Worm (Caenorhabditis elegans) whole organism, early embryonic: ENCODE measurements around the gene msi-1.

Experiments used
- B0310.2 ChIP-seq: sonication (generic microtip); optimal IDR thresholded peaks from 2 replicates; lab custom pipeline; 2016; ENCODE audit warnings: mild to moderate bottlenecking, missing genetic modification characterization, missing compliant biosample characterization
- F13C5.2 ChIP-seq: sonication (generic microtip); optimal IDR thresholded peaks from 2 replicates; lab custom pipeline; 2017; ENCODE audit warnings: mild to moderate bottlenecking, missing genetic modification characterization, inconsistent platforms, missing compliant biosample characterization
- aly-1 ChIP-seq: sonication (generic microtip); optimal IDR thresholded peaks from 2 replicates; lab custom pipeline; 2016; ENCODE audit warnings: missing genetic modification characterization, missing compliant biosample characterization
- ama-1 ChIP-seq: fragments of 150-350 bp; optimal IDR thresholded peaks from 2 replicates; lab custom pipeline; 2014
- ceh-13 ChIP-seq: fragments of 200-800 bp; sonication (Bioruptor generic); optimal IDR thresholded peaks from 2 replicates; lab custom pipeline; 2018; ENCODE audit warnings: mild to moderate bottlenecking, missing genetic modification characterization, missing compliant biosample characterization
- ceh-36 ChIP-seq: sonication (generic microtip); optimal IDR thresholded peaks from 2 replicates; lab custom pipeline; 2016; ENCODE audit warnings: missing genetic modification characterization, inconsistent platforms, missing compliant biosample characterization
- ets-7 ChIP-seq: sonication (generic microtip); optimal IDR thresholded peaks from 2 replicates; lab custom pipeline; 2016; ENCODE audit warnings: missing genotype, missing genetic modification characterization, missing compliant biosample characterization
- flt-1 ChIP-seq: fragments of 200-800 bp; sonication (Bioruptor generic); IDR thresholded peaks from 2 replicates; pipeline ENCODE4 v1.3.6; 2022; ENCODE audit warnings: missing genetic modification characterization, missing compliant biosample characterization
- hmbx-1 ChIP-seq: sonication (generic microtip); optimal IDR thresholded peaks from 2 replicates; lab custom pipeline; 2016; ENCODE audit warnings: mild to moderate bottlenecking, missing genetic modification characterization, missing compliant biosample characterization
- hmg-4 ChIP-seq: fragments of 200-800 bp; sonication (Bioruptor generic); optimal IDR thresholded peaks from 2 replicates; lab custom pipeline; 2018; ENCODE audit warnings: mild to moderate bottlenecking, missing genetic modification characterization, missing compliant biosample characterization
- hnd-1 ChIP-seq: sonication (generic microtip); optimal IDR thresholded peaks from 2 replicates; lab custom pipeline; 2016; ENCODE audit warnings: missing genetic modification characterization, missing compliant biosample characterization
- pes-1 ChIP-seq: fragments of 200-800 bp; sonication (Bioruptor generic); IDR thresholded peaks from 2 replicates; pipeline ENCODE4 v1.3.6; 2022; ENCODE audit warnings: missing genetic modification reagents, missing genetic modification characterization, missing compliant biosample characterization
- scrt-1 ChIP-seq: fragments of 200-800 bp; sonication (Bioruptor generic); IDR thresholded peaks from 2 replicates; pipeline ENCODE4 v1.3.6; 2022; ENCODE audit warnings: missing genetic modification characterization, missing compliant biosample characterization
- sea-1 ChIP-seq: fragments of 200-800 bp; sonication (Bioruptor generic); conservative IDR thresholded peaks from 2 replicates; pipeline ENCODE4 v1.3.6; 2022; ENCODE audit warnings: missing genetic modification characterization, missing compliant biosample characterization
- tbx-11 ChIP-seq: fragments of 200-800 bp; sonication (Bioruptor generic); IDR thresholded peaks from 2 replicates; pipeline ENCODE4 v1.3.6; 2022; ENCODE audit warnings: missing genetic modification characterization, missing compliant biosample characterization
- tbx-37 ChIP-seq: fragments of 200-800 bp; sonication (Bioruptor generic); conservative IDR thresholded peaks from 2 replicates; pipeline ENCODE4 v1.3.6; 2022; ENCODE audit warnings: missing genetic modification reagents, missing genetic modification characterization, missing compliant biosample characterization
- tra-4 ChIP-seq: sonication (generic microtip); optimal IDR thresholded peaks from 2 replicates; lab custom pipeline; 2017; ENCODE audit warnings: missing genetic modification characterization, missing compliant biosample characterization

The msi-1 gene

ce11 chrIII:3964237-3964636 lies 12.0 kb downstream of the msi-1 start, which contains the start of gene R10E9.2:
Gene R10E9.2 (minus strand): TSS chrIII:3964337.
- TF ChIP-seq B0310.2 (tag; lab: Kevin White, UChicago) (no peak), hnd-1 (tag; lab: Kevin White, UChicago) (no peak), scrt-1 (GFP tag; lab: Robert Waterston, UW) (no peak), hmg-4 (GFP tag; lab: Kevin White, UChicago) (no peak), ama-1 (no peak), aly-1 (no peak), ceh-36 (tag; lab: Kevin White, UChicago) (no peak), hmbx-1 (no peak), ceh-13 (GFP tag; lab: Kevin White, UChicago) (no peak), tbx-37 (GFP tag; lab: Robert Waterston, UW) (no peak), F13C5.2 (no peak), flt-1 (GFP tag; lab: Robert Waterston, UW) (no peak), tbx-11 (no peak), tra-4 (tag; lab: Kevin White, UChicago) (no peak)

- TF ChIP-seq tbx-11 (no peak), ama-1 (no peak), scrt-1 (GFP tag; lab: Robert Waterston, UW) (no peak), hmbx-1 (no peak)
These were observed 16.2 kb downstream of the msi-1 start, which contains the start of gene R10E9.3 for ce11 chrIII:3959987-3960386. Gene R10E9.3 (plus strand): TSS chrIII:3960221.

ce11 chrIII:3959206-3959605 lies 17.0 kb downstream of the msi-1 start:
- no peak for TF ChIP-seq ceh-36 (tag; lab: Kevin White, UChicago)
- TF ChIP-seq aly-1 = no peak
- TF ChIP-seq pes-1 = no peak
- no peak for TF ChIP-seq hmbx-1

ce11 chrIII:3957850-3958249 lies 18.3 kb downstream of the msi-1 start:
- no peak for TF ChIP-seq tbx-37 (GFP tag; lab: Robert Waterston, UW)
- TF ChIP-seq sea-1 (GFP tag; lab: Robert Waterston, UW) = no peak
- no peak for TF ChIP-seq tbx-11
- TF ChIP-seq ets-7 (tag; lab: Kevin White, UChicago) = no peak
- no peak for TF ChIP-seq flt-1 (GFP tag; lab: Robert Waterston, UW)
- TF ChIP-seq tra-4 (tag; lab: Kevin White, UChicago) = no peak
- no peak for TF ChIP-seq ama-1
- TF ChIP-seq ceh-13 (GFP tag; lab: Kevin White, UChicago) = no peak
- no peak for TF ChIP-seq scrt-1 (GFP tag; lab: Robert Waterston, UW)
- no peak for TF ChIP-seq F13C5.2

- TF ChIP-seq hmbx-1 (no peak), pes-1 (no peak)
These were observed 19.0 kb downstream of the msi-1 start for ce11 chrIII:3957119-3957739.

ce11 chrIII:3956293-3956692 lies 19.9 kb downstream of the msi-1 start, which contains the start of gene F37A8.5:
Gene F37A8.5 (plus strand): TSS chrIII:3956624.
- TF ChIP-seq hmbx-1 = no peak
- TF ChIP-seq F13C5.2 = no peak
- TF ChIP-seq hnd-1 (tag; lab: Kevin White, UChicago) = no peak
- TF ChIP-seq sea-1 (GFP tag; lab: Robert Waterston, UW) = no peak
- TF ChIP-seq ets-7 (tag; lab: Kevin White, UChicago) = no peak
- TF ChIP-seq ama-1 = no peak
- TF ChIP-seq scrt-1 (GFP tag; lab: Robert Waterston, UW) = no peak
- no peak for TF ChIP-seq tbx-37 (GFP tag; lab: Robert Waterston, UW)
- TF ChIP-seq B0310.2 (tag; lab: Kevin White, UChicago) = no peak
- TF ChIP-seq tra-4 (tag; lab: Kevin White, UChicago) = no peak
- TF ChIP-seq pes-1 = no peak
- no peak for TF ChIP-seq flt-1 (GFP tag; lab: Robert Waterston, UW)
- no peak for TF ChIP-seq ceh-36 (tag; lab: Kevin White, UChicago)
- no peak for TF ChIP-seq aly-1
- no peak for TF ChIP-seq tbx-11
- no peak for TF ChIP-seq hmg-4 (GFP tag; lab: Kevin White, UChicago)
- TF ChIP-seq ceh-13 (GFP tag; lab: Kevin White, UChicago) = no peak

ce11 chrIII:3955674-3956073 lies 20.5 kb downstream of the msi-1 start:
- TF ChIP-seq tra-4 (tag; lab: Kevin White, UChicago) (no peak), ceh-13 (GFP tag; lab: Kevin White, UChicago) (no peak), sea-1 (GFP tag; lab: Robert Waterston, UW) (no peak), hmbx-1 (no peak), pes-1 (no peak), tbx-11 (no peak), flt-1 (GFP tag; lab: Robert Waterston, UW) (no peak), scrt-1 (GFP tag; lab: Robert Waterston, UW) (no peak), hmg-4 (GFP tag; lab: Kevin White, UChicago) (no peak), ceh-36 (tag; lab: Kevin White, UChicago) (no peak), ets-7 (tag; lab: Kevin White, UChicago) (no peak), F13C5.2 (no peak), tbx-37 (GFP tag; lab: Robert Waterston, UW) (no peak), ama-1 (no peak), B0310.2 (tag; lab: Kevin White, UChicago) (no peak), hnd-1 (tag; lab: Kevin White, UChicago) (no peak), aly-1 (no peak)

ce11 chrIII:3954828-3955227 lies 21.4 kb downstream of the msi-1 start:
- no peak for TF ChIP-seq ceh-36 (tag; lab: Kevin White, UChicago)
- no peak for TF ChIP-seq aly-1
- TF ChIP-seq tbx-11 = no peak
- TF ChIP-seq hnd-1 (tag; lab: Kevin White, UChicago) = no peak
- no peak for TF ChIP-seq tbx-37 (GFP tag; lab: Robert Waterston, UW)
- TF ChIP-seq ama-1 = no peak
- no peak for TF ChIP-seq hmbx-1
- no peak for TF ChIP-seq pes-1
- no peak for TF ChIP-seq sea-1 (GFP tag; lab: Robert Waterston, UW)
- TF ChIP-seq tra-4 (tag; lab: Kevin White, UChicago) = no peak
- TF ChIP-seq hmg-4 (GFP tag; lab: Kevin White, UChicago) = no peak
- TF ChIP-seq F13C5.2 = no peak
